Fruit fly (Drosophila melanogaster): Measurements from ENCODE around the gene E23.

The E23 gene

dm6 chr2L:3299803-3300202 is 54.8 kb downstream of the E23 start:
- TF ChIP-seq CTCF (optimal IDR thresholded peaks at IDR 0.05) (no peak), CG8478 (optimal IDR thresholded peaks at IDR 0.05) (no peak)

dm6 chr2L:3299142-3299541 is 55.5 kb downstream of the E23 start:
- TF ChIP-seq CG8478 (optimal IDR thresholded peaks at IDR 0.05), result no peak
- TF ChIP-seq CTCF (optimal IDR thresholded peaks at IDR 0.05), result no peak

dm6 chr2L:3298065-3298469 is 56.6 kb downstream of the E23 start:
- TF ChIP-seq CTCF (optimal IDR thresholded peaks at IDR 0.05), result no peak
- no peak for TF ChIP-seq CG8478 (optimal IDR thresholded peaks at IDR 0.05)

dm6 chr2L:3294572-3294971 is 60.1 kb downstream of the E23 start, which contains the start of gene CG9664:
Gene CG9664 (minus strand): TSS chr2L:3294706.
- TF ChIP-seq CG8478 (optimal IDR thresholded peaks at IDR 0.05), result no peak
- TF ChIP-seq CTCF (optimal IDR thresholded peaks at IDR 0.05), result no peak

- TF ChIP-seq CG8478 (optimal IDR thresholded peaks at IDR 0.05), result no peak
- no peak for TF ChIP-seq CTCF (optimal IDR thresholded peaks at IDR 0.05)
Measured at dm6 chr2L:3293718-3294340, 60.8 kb downstream of the E23 start.
